Fruit fly (Drosophila melanogaster): Measurements from ENCODE around the gene CG7443.

dm6 chr3R:8347835-8348234 is 23.7 kb downstream of the CG7443 start:
- no peak for TF ChIP-seq ttk (optimal IDR thresholded peaks at IDR 0.05)
- TF ChIP-seq psq (optimal IDR thresholded peaks at IDR 0.05): no peak
- TF ChIP-seq h (optimal IDR thresholded peaks at IDR 0.05): no peak
- no peak for TF ChIP-seq insv (optimal IDR thresholded peaks at IDR 0.05)
- TF ChIP-seq Myc (optimal IDR thresholded peaks at IDR 0.05): no peak

All from Kc167 (cell line).